Worm (Caenorhabditis elegans) whole organism, mixed stage, embryonic: Measurements from ENCODE around the gene npr-13.

Source experiments
- M03D4.4 ChIP-seq: sonication (generic microtip); optimal IDR thresholded peaks from 2 replicates; lab custom pipeline; 2017; ENCODE audit warnings: mild to moderate bottlenecking, missing genetic modification characterization, missing compliant biosample characterization
- bed-3 ChIP-seq: fragments of 200-800 bp; sonication (Bioruptor generic); optimal IDR thresholded peaks from 3 replicates; lab custom pipeline; 2018; ENCODE audit warnings: mild to moderate bottlenecking, missing genetic modification characterization, moderate library complexity, missing compliant biosample characterization
- blmp-1 ChIP-seq: fragments of 150-350 bp; optimal IDR thresholded peaks from 2 replicates; lab custom pipeline; 2014; ENCODE audit warnings: missing biosample characterization, missing genetic modification characterization
- ceh-39 ChIP-seq: fragments of 150-350 bp; optimal IDR thresholded peaks from 2 replicates; lab custom pipeline; 2014; ENCODE audit warnings: missing biosample characterization, missing genetic modification characterization
- ceh-43 ChIP-seq: fragments of 200-800 bp; sonication (Bioruptor generic); optimal IDR thresholded peaks from 2 replicates; lab custom pipeline; 2018; ENCODE audit warnings: mild to moderate bottlenecking, missing genetic modification characterization, moderate library complexity, missing compliant biosample characterization
- ceh-83 ChIP-seq: fragments of 200-800 bp; sonication (Bioruptor generic); optimal IDR thresholded peaks from 2 replicates; lab custom pipeline; 2018; ENCODE audit warnings: mild to moderate bottlenecking, missing genetic modification characterization, missing compliant biosample characterization
- ces-1 ChIP-seq: fragments of 150-350 bp; optimal IDR thresholded peaks from 2 replicates; lab custom pipeline; 2014; ENCODE audit warnings: missing biosample characterization, missing genetic modification reagents, missing genetic modification characterization
- cnd-1 ChIP-seq: fragments of 200-800 bp; sonication (Bioruptor generic); optimal IDR thresholded peaks from 2 replicates; lab custom pipeline; 2018; ENCODE audit warnings: mild to moderate bottlenecking, missing genetic modification characterization, missing compliant biosample characterization
- drap-1 ChIP-seq: fragments of 200-800 bp; sonication (Bioruptor generic); optimal IDR thresholded peaks from 3 replicates; lab custom pipeline; 2018; ENCODE audit warnings: mild to moderate bottlenecking, missing genetic modification characterization, missing compliant biosample characterization
- elt-1 ChIP-seq: sonication (generic microtip); optimal IDR thresholded peaks from 2 replicates; lab custom pipeline; 2017; ENCODE audit warnings: missing genetic modification characterization, mild to moderate bottlenecking, missing compliant biosample characterization, antibody characterized with exemption, moderate library complexity, borderline replicate concordance; ENCODE audit not compliant: insufficient read depth
- elt-3 ChIP-seq: fragments of 150-350 bp; optimal IDR thresholded peaks from 2 replicates; lab custom pipeline; 2014; ENCODE audit warnings: missing biosample characterization, missing genetic modification characterization
- flh-1 ChIP-seq: fragments of 200-800 bp; sonication (Bioruptor generic); optimal IDR thresholded peaks from 2 replicates; lab custom pipeline; 2018; ENCODE audit warnings: mild to moderate bottlenecking, missing genetic modification characterization, moderate library complexity, missing compliant biosample characterization
- ham-2 ChIP-seq: fragments of 200-800 bp; sonication (Bioruptor generic); optimal IDR thresholded peaks from 2 replicates; lab custom pipeline; 2018; ENCODE audit warnings: mild to moderate bottlenecking, missing genetic modification characterization, missing compliant biosample characterization
- hlh-1 ChIP-seq: fragments of 150-350 bp; optimal IDR thresholded peaks from 2 replicates; lab custom pipeline; 2014; ENCODE audit warnings: missing biosample characterization, missing genetic modification reagents, missing genetic modification characterization
- lin-13 ChIP-seq: fragments of 150-350 bp; optimal IDR thresholded peaks from 2 replicates; lab custom pipeline; 2014; ENCODE audit warnings: missing biosample characterization, missing genetic modification characterization
- lin-32 ChIP-seq: fragments of 200-800 bp; sonication (Bioruptor generic); optimal IDR thresholded peaks from 2 replicates; lab custom pipeline; 2018; ENCODE audit warnings: mild to moderate bottlenecking, missing genetic modification characterization, missing compliant biosample characterization
- lsy-2 ChIP-seq: fragments of 150-350 bp; optimal IDR thresholded peaks from 2 replicates; lab custom pipeline; 2014; ENCODE audit warnings: missing biosample characterization, missing genetic modification characterization
- mab-5 ChIP-seq: fragments of 150-350 bp; optimal IDR thresholded peaks from 2 replicates; lab custom pipeline; 2014; ENCODE audit warnings: missing biosample characterization, missing genetic modification characterization
- mep-1 ChIP-seq: fragments of 150-350 bp; optimal IDR thresholded peaks from 2 replicates; lab custom pipeline; 2017; ENCODE audit warnings: missing biosample characterization, missing genetic modification reagents, missing genetic modification characterization, inconsistent platforms
- mls-2 ChIP-seq: sonication (generic microtip); optimal IDR thresholded peaks from 2 replicates; lab custom pipeline; 2016; ENCODE audit warnings: mild to moderate bottlenecking, missing genetic modification characterization, moderate library complexity, missing compliant biosample characterization
- nhr-12 ChIP-seq: fragments of 150-350 bp; optimal IDR thresholded peaks from 2 replicates; lab custom pipeline; 2014; ENCODE audit warnings: missing biosample characterization, missing genetic modification characterization
- nhr-2 ChIP-seq: fragments of 150-350 bp; optimal IDR thresholded peaks from 2 replicates; lab custom pipeline; 2014; ENCODE audit warnings: missing biosample characterization, missing genetic modification characterization
- nhr-237 ChIP-seq: fragments of 150-350 bp; optimal IDR thresholded peaks from 2 replicates; lab custom pipeline; 2014; ENCODE audit warnings: missing biosample characterization, missing genetic modification characterization
- nhr-28 ChIP-seq: fragments of 150-350 bp; optimal IDR thresholded peaks from 2 replicates; lab custom pipeline; 2014; ENCODE audit warnings: missing biosample characterization, missing genetic modification characterization
- nhr-76 ChIP-seq: sonication (generic microtip); optimal IDR thresholded peaks from 2 replicates; lab custom pipeline; 2017; ENCODE audit warnings: missing biosample characterization, missing genetic modification characterization
- pha-4 ChIP-seq: fragments of 150-350 bp; optimal IDR thresholded peaks from 2 replicates; lab custom pipeline; 2018; ENCODE audit warnings: missing biosample characterization, missing genetic modification reagents, missing genetic modification characterization
- sem-2 ChIP-seq: fragments of 200-800 bp; sonication (Bioruptor generic); optimal IDR thresholded peaks from 2 replicates; lab custom pipeline; 2018; ENCODE audit warnings: mild to moderate bottlenecking, missing genetic modification characterization, missing compliant biosample characterization
- snpc-4 ChIP-seq: fragments of 150-350 bp; optimal IDR thresholded peaks from 2 replicates; lab custom pipeline; 2014; ENCODE audit warnings: missing biosample characterization, missing genetic modification characterization
- sptf-1 ChIP-seq: sonication (generic microtip); optimal IDR thresholded peaks from 2 replicates; lab custom pipeline; 2017; ENCODE audit warnings: mild to moderate bottlenecking, missing genetic modification characterization, moderate library complexity, missing compliant biosample characterization
- tbx-8 ChIP-seq: fragments of 200-800 bp; sonication (Bioruptor generic); optimal IDR thresholded peaks from 2 replicates; lab custom pipeline; 2018; ENCODE audit warnings: mild to moderate bottlenecking, missing genetic modification characterization, moderate library complexity, missing compliant biosample characterization
- unc-120 ChIP-seq: sonication (generic microtip); optimal IDR thresholded peaks from 2 replicates; lab custom pipeline; 2017; ENCODE audit warnings: missing genetic modification characterization, missing compliant biosample characterization; ENCODE audit not compliant: poor library complexity, severe bottlenecking
- unc-39 ChIP-seq: fragments of 150-350 bp; optimal IDR thresholded peaks from 2 replicates; lab custom pipeline; 2014; ENCODE audit warnings: missing biosample characterization, missing genetic modification characterization
- unc-62 ChIP-seq: fragments of 150-350 bp; optimal IDR thresholded peaks from 2 replicates; lab custom pipeline; 2014; ENCODE audit warnings: missing biosample characterization, missing genetic modification reagents, missing genetic modification characterization
- zip-8 ChIP-seq: fragments of 150-350 bp; optimal IDR thresholded peaks from 2 replicates; lab custom pipeline; 2014; ENCODE audit warnings: missing biosample characterization, missing genetic modification characterization
- ztf-11 ChIP-seq: fragments of 150-350 bp; optimal IDR thresholded peaks from 2 replicates; lab custom pipeline; 2014; ENCODE audit warnings: missing biosample characterization, missing genetic modification characterization

npr-13 gene

ce11 chrV:14813566-14813965 lies 44.8 kb downstream of the npr-13 start:
- TF ChIP-seq ceh-43 (GFP tag; lab: Kevin White, UChicago) (no peak), lsy-2 (peak; percentile 85), hlh-1 (tag; lab: Kevin White, UChicago) (no peak), ceh-83 (GFP tag; lab: Kevin White, UChicago) (no peak), elt-1 (no peak)
- TF ChIP-seq, all 35 proteins: peak for 1

- peak; percentile 24 for TF ChIP-seq hlh-1 (tag; lab: Kevin White, UChicago)
- no peak for TF ChIP-seq mab-5
- TF ChIP-seq unc-120, result no peak
- no peak for TF ChIP-seq tbx-8 (GFP tag; lab: Kevin White, UChicago)
- TF ChIP-seq flh-1 (GFP tag; lab: Kevin White, UChicago), result no peak
- TF ChIP-seq ceh-43 (GFP tag; lab: Kevin White, UChicago), result no peak
- no peak for TF ChIP-seq bed-3
- no peak for TF ChIP-seq pha-4 (tag; lab: Kevin White, UChicago)
- TF ChIP-seq lin-13 (tag; lab: Kevin White, UChicago), result no peak
- no peak for TF ChIP-seq lsy-2
- no peak for TF ChIP-seq M03D4.4 (tag; lab: Kevin White, UChicago)
- TF ChIP-seq nhr-76 (tag; lab: Kevin White, UChicago), result no peak
- TF ChIP-seq zip-8 (tag; lab: Kevin White, UChicago), result no peak
- TF ChIP-seq snpc-4 (tag; lab: Kevin White, UChicago), result no peak
- TF ChIP-seq mls-2 (tag; lab: Kevin White, UChicago), result no peak
- TF ChIP-seq ces-1 (GFP tag; lab: Kevin White, UChicago), result no peak
- TF ChIP-seq ztf-11, result no peak
- no peak for TF ChIP-seq nhr-12 (tag; lab: Kevin White, UChicago)
- TF ChIP-seq sptf-1 (tag; lab: Kevin White, UChicago), result no peak
- TF ChIP-seq nhr-237 (tag; lab: Kevin White, UChicago), result no peak
- no peak for TF ChIP-seq unc-39 (tag; lab: Kevin White, UChicago)
- peak; percentile 50 for TF ChIP-seq nhr-2
- TF ChIP-seq ham-2 (GFP tag; lab: Kevin White, UChicago), result peak; percentile 91
- no peak for TF ChIP-seq mep-1 (tag; lab: Kevin White, UChicago)
- TF ChIP-seq drap-1 (GFP tag; lab: Kevin White, UChicago), result no peak
- TF ChIP-seq cnd-1 (tag; lab: Kevin White, UChicago), result no peak
- peak; percentile 44 for TF ChIP-seq elt-3 (tag; lab: Kevin White, UChicago)
- TF ChIP-seq sem-2 (GFP tag; lab: Kevin White, UChicago), result no peak
- TF ChIP-seq blmp-1, result no peak
- TF ChIP-seq lin-32 (GFP tag; lab: Kevin White, UChicago), result no peak
- peak; percentile 65 for TF ChIP-seq elt-1
- no peak for TF ChIP-seq nhr-28 (tag; lab: Kevin White, UChicago)
- TF ChIP-seq unc-62 (GFP tag; lab: Kevin White, UChicago), result peak; percentile 78
- TF ChIP-seq ceh-39, result no peak
- TF ChIP-seq ceh-83 (GFP tag; lab: Kevin White, UChicago), result no peak
Measured at ce11 chrV:14806204-14806737, 52.1 kb downstream of the npr-13 start.
